Worm (Caenorhabditis elegans): ENCODE results near the gene T02B11.6.

- TF ChIP-seq nhr-237 (tag; optimal IDR thresholded peaks at IDR 0.05) (no peak), ztf-4 (tag; optimal IDR thresholded peaks at IDR 0.05) (no peak), unc-55 (GFP tag; optimal IDR thresholded peaks at IDR 0.05) (no peak), R02D3.7 (tag; optimal IDR thresholded peaks at IDR 0.05) (no peak), nhr-11 (tag; optimal IDR thresholded peaks at IDR 0.05) (no peak), ztf-11 (tag; optimal IDR thresholded peaks at IDR 0.05) (no peak), lsy-2 (tag; optimal IDR thresholded peaks at IDR 0.05) (no peak)
These were observed 22.4 kb upstream of the T02B11.6 start, which contains the start of gene adh-5 for ce11 chrV:911474-911873.
